Worm (Caenorhabditis elegans): ENCODE results near the gene msp-19.
"Not testable (repeated sequence)": the region's sequence is repeated elsewhere in the genome, so short reads cannot be mapped to it uniquely, and the experiment has no call there.

- not testable (repeated sequence) for TF ChIP-seq flt-1 (GFP tag; IDR thresholded peaks at IDR 0.05); T22C8.4 (GFP tag; IDR thresholded peaks at IDR 0.05); klf-2 (GFP tag; conservative IDR thresholded peaks at IDR 0.05); cog-1 (tag; optimal IDR thresholded peaks at IDR 0.05)
Measured at ce11 chrIV:5308046-5308643, 47.8 kb downstream of the msp-19 start, which contains the start of the genes ZK354.9 and msp-58.

Measured in whole organism, midembryonic.